Worm (Caenorhabditis elegans) whole organism, young adult: ENCODE measurements around the gene F29A7.8.

ENCODE experiments used
- F10E7.11 ChIP-seq: sonication (generic microtip); optimal IDR thresholded peaks from 2 replicates; lab custom pipeline; 2017; ENCODE audit warnings: mild to moderate bottlenecking, missing genetic modification characterization, moderate library complexity, missing compliant biosample characterization
- F22D6.2 ChIP-seq: sonication (generic microtip); optimal IDR thresholded peaks from 2 replicates; lab custom pipeline; 2016; ENCODE audit warnings: mild to moderate bottlenecking, missing genetic modification characterization, missing compliant biosample characterization
- F23B12.7 ChIP-seq: sonication (generic microtip); optimal IDR thresholded peaks from 2 replicates; lab custom pipeline; 2017; ENCODE audit warnings: missing genetic modification characterization, mild to moderate bottlenecking, missing compliant biosample characterization, antibody characterized with exemption, moderate library complexity; ENCODE audit not compliant: insufficient read depth
- F57A8.1 ChIP-seq: fragments of 200-800 bp; sonication (Bioruptor generic); optimal IDR thresholded peaks from 2 replicates; lab custom pipeline; 2018; ENCODE audit warnings: mild to moderate bottlenecking, missing genetic modification characterization, moderate library complexity, missing compliant biosample characterization
- F57C9.4 ChIP-seq: sonication (generic microtip); optimal IDR thresholded peaks from 2 replicates; lab custom pipeline; 2017; ENCODE audit warnings: mild to moderate bottlenecking, missing genetic modification characterization, missing compliant biosample characterization
- Y53G8AR.9 ChIP-seq: fragments of 200-800 bp; sonication (Bioruptor generic); conservative IDR thresholded peaks from 2 replicates; pipeline ENCODE4 v1.3.6; 2022; ENCODE audit warnings: missing genetic modification reagents, missing genetic modification characterization, missing compliant biosample characterization
- Y79H2A.3 ChIP-seq: fragments of 200-800 bp; sonication (Bioruptor generic); conservative IDR thresholded peaks from 2 replicates; pipeline ENCODE4 v1.3.6; 2022; ENCODE audit warnings: missing genetic modification reagents, missing genetic modification characterization, missing compliant biosample characterization
- aptf-3 ChIP-seq: fragments of 200-800 bp; sonication (Bioruptor generic); IDR thresholded peaks from 2 replicates; pipeline ENCODE4 v1.3.6; 2022; ENCODE audit warnings: missing genetic modification characterization, missing compliant biosample characterization
- atf-7 ChIP-seq: sonication (generic microtip); optimal IDR thresholded peaks from 2 replicates; lab custom pipeline; 2017; ENCODE audit warnings: mild to moderate bottlenecking, missing genetic modification characterization, missing compliant biosample characterization
- attf-6 ChIP-seq: fragments of 200-800 bp; sonication (Bioruptor generic); IDR thresholded peaks from 2 replicates; pipeline ENCODE4 v1.3.6; 2022; ENCODE audit warnings: missing genetic modification reagents, missing genetic modification characterization, missing compliant biosample characterization
- ccch-3 ChIP-seq: fragments of 200-800 bp; sonication (Bioruptor generic); optimal IDR thresholded peaks from 2 replicates; lab custom pipeline; 2018; ENCODE audit warnings: mild to moderate bottlenecking, missing genetic modification characterization, missing compliant biosample characterization
- ceh-100 ChIP-seq: fragments of 200-800 bp; sonication (Bioruptor generic); IDR thresholded peaks from 2 replicates; pipeline ENCODE4 v1.3.6; 2022; ENCODE audit warnings: missing genetic modification reagents, missing genetic modification characterization, missing compliant biosample characterization
- efl-1 ChIP-seq: fragments of 150-350 bp; optimal IDR thresholded peaks from 2 replicates; lab custom pipeline; 2014; ENCODE audit warnings: missing biosample characterization, missing genetic modification reagents, missing genetic modification characterization
- egl-44 ChIP-seq: fragments of 200-800 bp; sonication (Bioruptor generic); IDR thresholded peaks from 2 replicates; pipeline ENCODE4 v1.3.6; 2022; ENCODE audit warnings: missing genetic modification reagents, missing genetic modification characterization, missing compliant biosample characterization
- egrh-3 ChIP-seq: fragments of 200-800 bp; sonication (Bioruptor generic); IDR thresholded peaks from 2 replicates; pipeline ENCODE4 v1.3.6; 2022; ENCODE audit warnings: missing genetic modification reagents, missing genetic modification characterization, missing compliant biosample characterization
- ets-4 ChIP-seq: fragments of 200-800 bp; sonication (Bioruptor generic); optimal IDR thresholded peaks from 2 replicates; lab custom pipeline; 2018; ENCODE audit warnings: mild to moderate bottlenecking, missing genetic modification characterization, missing compliant biosample characterization
- hrde-1 ChIP-seq: sonication (generic microtip); optimal IDR thresholded peaks from 2 replicates; lab custom pipeline; 2016; ENCODE audit warnings: missing genetic modification characterization, mild to moderate bottlenecking, missing compliant biosample characterization, moderate library complexity, missing genotype, missing genetic modification reagents, borderline replicate concordance
- hsf-1 ChIP-seq: fragments of 200-800 bp; sonication (Bioruptor generic); IDR thresholded peaks from 2 replicates; pipeline ENCODE4 v1.3.6; 2022; ENCODE audit warnings: missing genetic modification reagents, missing genetic modification characterization, missing compliant biosample characterization
- lin-26 ChIP-seq: fragments of 200-800 bp; sonication (Bioruptor generic); IDR thresholded peaks from 2 replicates; pipeline ENCODE4 v1.3.6; 2022; ENCODE audit warnings: missing genetic modification reagents, missing genetic modification characterization, missing compliant biosample characterization
- lin-40 ChIP-seq: sonication (generic microtip); optimal IDR thresholded peaks from 2 replicates; lab custom pipeline; 2016; ENCODE audit warnings: missing genetic modification characterization, mild to moderate bottlenecking, missing compliant biosample characterization, missing genotype, missing genetic modification reagents
- lir-1 ChIP-seq: fragments of 200-800 bp; sonication (Bioruptor generic); conservative IDR thresholded peaks from 2 replicates; pipeline ENCODE4 v1.3.6; 2022; ENCODE audit warnings: missing genetic modification reagents, missing genetic modification characterization, missing compliant biosample characterization
- lsy-27 ChIP-seq: sonication (generic microtip); optimal IDR thresholded peaks from 2 replicates; lab custom pipeline; 2017; ENCODE audit warnings: missing genetic modification characterization, mild to moderate bottlenecking, missing compliant biosample characterization, antibody characterized with exemption, missing genotype, borderline replicate concordance; ENCODE audit not compliant: insufficient read depth
- madf-10 ChIP-seq: sonication (generic microtip); optimal IDR thresholded peaks from 2 replicates; lab custom pipeline; 2016; ENCODE audit warnings: mild to moderate bottlenecking, missing genetic modification characterization, missing compliant biosample characterization
- madf-8 ChIP-seq: fragments of 200-800 bp; sonication (Bioruptor generic); conservative IDR thresholded peaks from 2 replicates; pipeline ENCODE4 v1.3.6; 2022; ENCODE audit warnings: missing genetic modification reagents, missing genetic modification characterization, missing compliant biosample characterization
- mel-28 ChIP-seq: sonication (generic microtip); optimal IDR thresholded peaks from 2 replicates; lab custom pipeline; 2016; ENCODE audit warnings: borderline replicate concordance, mild to moderate bottlenecking, missing genetic modification characterization, missing compliant biosample characterization
- nhr-179 ChIP-seq: sonication (generic microtip); optimal IDR thresholded peaks from 2 replicates; lab custom pipeline; 2016; ENCODE audit warnings: mild to moderate bottlenecking, missing genetic modification characterization, missing compliant biosample characterization
- nhr-80 ChIP-seq: sonication (generic microtip); optimal IDR thresholded peaks from 2 replicates; lab custom pipeline; 2016; ENCODE audit warnings: missing genetic modification characterization, missing compliant biosample characterization
- pha-4 ChIP-seq: fragments of 150-350 bp; sonication (generic microtip); optimal IDR thresholded peaks from 2 replicates; lab custom pipeline; 2014; ENCODE audit warnings: missing biosample characterization, missing genetic modification reagents, missing genetic modification characterization
- snpc-1.3 ChIP-seq: sonication (generic microtip); optimal IDR thresholded peaks from 2 replicates; lab custom pipeline; 2017; ENCODE audit warnings: missing genetic modification characterization, mild to moderate bottlenecking, missing compliant biosample characterization, antibody characterized with exemption, moderate library complexity, missing genotype, missing genetic modification reagents; ENCODE audit not compliant: insufficient read depth
- tlf-1 ChIP-seq: fragments of 200-800 bp; sonication (Bioruptor generic); optimal IDR thresholded peaks from 2 replicates; lab custom pipeline; 2018; ENCODE audit warnings: mild to moderate bottlenecking, missing genetic modification characterization, missing compliant biosample characterization
- unc-130 ChIP-seq: sonication (generic microtip); optimal IDR thresholded peaks from 2 replicates; lab custom pipeline; 2016; ENCODE audit warnings: missing genetic modification reagents, missing genetic modification characterization, missing compliant biosample characterization
- zfh-2 ChIP-seq: fragments of 200-800 bp; sonication (Bioruptor generic); conservative IDR thresholded peaks from 2 replicates; pipeline ENCODE4 v1.3.6; 2022; ENCODE audit warnings: missing genetic modification reagents, missing genetic modification characterization, missing compliant biosample characterization
- ztf-22 ChIP-seq: fragments of 200-800 bp; sonication (Bioruptor generic); optimal IDR thresholded peaks from 2 replicates; lab custom pipeline; 2018; ENCODE audit warnings: mild to moderate bottlenecking, missing genetic modification characterization, moderate library complexity, missing compliant biosample characterization
- ztf-6 ChIP-seq: fragments of 200-800 bp; sonication (Bioruptor generic); IDR thresholded peaks from 2 replicates; pipeline ENCODE4 v1.3.6; 2022; ENCODE audit warnings: missing genetic modification reagents, missing genetic modification characterization, missing compliant biosample characterization

Gene F29A7.8

DNA sequence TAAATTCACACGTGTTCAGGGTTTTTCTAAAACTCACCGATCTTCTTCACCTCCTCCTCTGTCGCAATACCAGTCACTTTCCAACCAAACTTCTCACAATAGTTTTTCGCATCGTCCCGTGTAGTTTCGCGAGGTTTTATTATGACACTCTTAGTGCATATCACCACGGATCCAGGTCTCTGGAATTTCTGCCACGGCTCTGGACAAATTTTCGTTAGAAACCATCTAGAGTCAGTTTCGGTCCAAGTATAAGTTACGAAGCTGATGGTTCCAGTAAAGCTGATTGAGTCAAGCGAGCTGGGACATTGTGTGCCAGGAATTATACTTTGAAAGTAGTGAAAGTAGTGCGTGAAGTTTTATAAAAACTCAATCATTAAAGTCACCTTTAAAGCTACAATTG lies 1.5 kb downstream of the F29A7.8 start:
- no peak for TF ChIP-seq lsy-27 (tag; lab: Kevin White, UChicago)
- no peak for TF ChIP-seq ceh-100 (GFP tag; lab: Robert Waterston, UW)
- TF ChIP-seq lin-26 (GFP tag; lab: Robert Waterston, UW) = no peak
- no peak for TF ChIP-seq F57C9.4 (tag; lab: Kevin White, UChicago)
- TF ChIP-seq egl-44 (GFP tag; lab: Robert Waterston, UW) = no peak
- TF ChIP-seq ccch-3 (GFP tag; lab: Kevin White, UChicago) = no peak
- TF ChIP-seq F57A8.1 (GFP tag; lab: Kevin White, UChicago) = no peak
- TF ChIP-seq Y53G8AR.9 (GFP tag; lab: Robert Waterston, UW) = no peak
- no peak for TF ChIP-seq efl-1 (GFP tag; lab: Kevin White, UChicago)
- no peak for TF ChIP-seq ets-4
- TF ChIP-seq lir-1 (GFP tag; lab: Robert Waterston, UW) = no peak
- no peak for TF ChIP-seq unc-130 (GFP tag; lab: Kevin White, UChicago)
- no peak for TF ChIP-seq attf-6 (GFP tag; lab: Robert Waterston, UW)
- no peak for TF ChIP-seq madf-10 (tag; lab: Kevin White, UChicago)
- TF ChIP-seq madf-8 (GFP tag; lab: Robert Waterston, UW) = no peak
- TF ChIP-seq F22D6.2 (tag; lab: Kevin White, UChicago) = no peak
- TF ChIP-seq atf-7 (tag; lab: Kevin White, UChicago) = no peak
- TF ChIP-seq hrde-1 (tag; lab: Kevin White, UChicago) = no peak
- no peak for TF ChIP-seq tlf-1 (GFP tag; lab: Kevin White, UChicago)
- TF ChIP-seq mel-28 (tag; lab: Kevin White, UChicago) = no peak

DNA sequence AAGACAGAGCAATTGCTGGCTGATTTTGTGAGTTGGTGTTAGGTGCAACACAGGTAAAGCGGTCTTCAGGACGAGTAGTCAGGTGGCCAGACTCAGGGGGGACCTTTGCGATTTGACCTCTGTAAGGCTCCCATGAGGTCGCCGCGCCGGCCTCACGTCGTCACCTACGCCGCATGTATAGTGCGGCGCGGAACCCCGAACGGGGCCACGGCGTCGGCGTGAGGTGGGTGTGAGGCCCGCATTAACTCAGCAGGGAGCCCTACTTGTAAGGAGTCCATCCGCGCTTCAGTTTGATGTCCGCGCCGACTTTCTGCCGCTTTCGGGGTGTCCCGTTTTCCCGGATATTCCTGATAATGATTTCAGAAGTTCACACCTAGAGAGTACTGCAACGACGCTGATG lies 3.3 kb downstream of the F29A7.8 start:
- TF ChIP-seq lin-40 (tag; lab: Kevin White, UChicago) (no peak), ets-4 (no peak), ztf-22 (GFP tag; lab: Kevin White, UChicago) (no peak), aptf-3 (no peak), Y79H2A.3 (GFP tag; lab: Robert Waterston, UW) (no peak), egrh-3 (GFP tag; lab: Robert Waterston, UW) (peak; percentile 52; the same call in 1 of the 2 replicates), zfh-2 (GFP tag; lab: Robert Waterston, UW) (peak; percentile 73), ztf-6 (GFP tag; lab: Robert Waterston, UW) (no peak), F22D6.2 (tag; lab: Kevin White, UChicago) (no peak), lin-26 (GFP tag; lab: Robert Waterston, UW) (0 out of 2 replicates have a peak, but pooled peaks have one; percentile 4), pha-4 (no peak), nhr-80 (tag; lab: Kevin White, UChicago) (no peak), hsf-1 (GFP tag; lab: Robert Waterston, UW) (no peak), nhr-179 (tag; lab: Kevin White, UChicago) (no peak)

DNA sequence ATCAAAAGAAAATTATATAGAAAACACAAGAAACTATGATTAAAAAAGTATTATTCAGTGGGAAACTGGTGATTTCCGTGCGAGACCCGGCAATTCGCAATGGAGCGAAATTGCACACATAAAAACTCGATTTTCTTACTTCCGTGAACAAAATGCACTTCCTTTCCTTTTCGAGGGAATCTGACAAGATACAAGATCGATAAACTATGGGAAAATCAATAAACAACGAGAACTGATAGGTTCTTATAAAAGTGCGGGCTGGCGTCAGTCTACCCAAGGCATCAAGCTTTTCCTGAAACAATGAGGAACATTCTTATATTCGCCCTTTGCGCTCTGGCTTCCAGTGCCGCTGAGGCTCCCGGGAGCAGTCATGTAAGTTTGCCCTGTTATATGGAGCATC lies 4.9 kb downstream of the F29A7.8 start, which contains the start of gene F29A7.3:
TSS of gene F29A7.3 (plus strand) at position 301 of the 400 bp plus-strand sequence.
- TF ChIP-seq F23B12.7 (tag; lab: Kevin White, UChicago) (no peak), zfh-2 (GFP tag; lab: Robert Waterston, UW) (no peak), snpc-1.3 (tag; lab: Kevin White, UChicago) (no peak), ceh-100 (GFP tag; lab: Robert Waterston, UW) (no peak), F10E7.11 (tag; lab: Kevin White, UChicago) (no peak)
- TF ChIP-seq, all 124 proteins: peak for 0
